Fruit fly (Drosophila melanogaster) whole organism, embryonic: Measurements from ENCODE around the gene CG43051.

Source experiments
- CG2116 ChIP-seq: fragments of 200-800 bp; sonication (Bioruptor generic); optimal IDR thresholded peaks from 3 replicates; lab custom pipeline; 2018; ENCODE audit warnings: missing biosample characterization, mild to moderate bottlenecking, missing genetic modification characterization
- D19B ChIP-seq: fragments of 200-800 bp; sonication (Bioruptor generic); optimal IDR thresholded peaks from 2 replicates; lab custom pipeline; 2017; ENCODE audit warnings: missing biosample characterization, mild to moderate bottlenecking, missing genetic modification characterization
- ap ChIP-seq: fragments of 200-800 bp; sonication (Bioruptor generic); IDR thresholded peaks from 2 replicates; pipeline ENCODE4 v1.3.6; 2022; ENCODE audit warnings: missing biosample characterization, missing genetic modification characterization
- kay ChIP-seq: fragments of 200-800 bp; sonication (Bioruptor generic); optimal IDR thresholded peaks from 2 replicates; lab custom pipeline; 2016; ENCODE audit warnings: missing biosample characterization, missing genetic modification characterization
- knrl ChIP-seq: fragments of 200-800 bp; sonication (Bioruptor generic); IDR thresholded peaks from 3 replicates; pipeline ENCODE4 v1.3.6; 2022; ENCODE audit warnings: missing biosample characterization, missing genetic modification characterization; ENCODE audit not compliant: partially characterized antibody
- peb ChIP-seq: fragments of 200-800 bp; sonication (Bioruptor generic); IDR thresholded peaks from 2 replicates; pipeline ENCODE4 v1.3.6; 2022; ENCODE audit warnings: missing biosample characterization, missing genetic modification characterization
- psq ChIP-seq: fragments of 200-800 bp; sonication (Bioruptor generic); optimal IDR thresholded peaks from 2 replicates; lab custom pipeline; 2017; ENCODE audit warnings: missing biosample characterization, missing genetic modification characterization

- TF ChIP-seq ap (GFP tag; lab: Robert Waterston, UW), result no peak
- TF ChIP-seq D19B, result no peak
- peak; percentile 9 for TF ChIP-seq kay (GFP tag; lab: Kevin White, UChicago)
- peak; percentile 22 for TF ChIP-seq CG2116 (GFP tag; lab: Kevin White, UChicago)
- no peak for TF ChIP-seq psq (GFP tag; lab: Kevin White, UChicago)
- TF ChIP-seq peb (GFP tag; lab: Robert Waterston, UW), result no peak
- no peak for TF ChIP-seq knrl (GFP tag; lab: Robert Waterston, UW)
Observed at dm6 chr2L:12487311-12487710, 20.4 kb upstream of the CG43051 start.
